Worm (Caenorhabditis elegans) whole organism, L1 larva: ENCODE measurements around the gene H06H21.8.

ENCODE experiments used
- C04F5.9 ChIP-seq: sonication (generic microtip); optimal IDR thresholded peaks from 2 replicates; lab custom pipeline; 2016; ENCODE audit warnings: missing genetic modification characterization, missing compliant biosample characterization
- C16A3.4 ChIP-seq: fragments of 150-350 bp; optimal IDR thresholded peaks from 2 replicates; lab custom pipeline; 2014; ENCODE audit warnings: missing biosample characterization, missing genetic modification characterization
- ama-1 ChIP-seq: fragments of 150-350 bp; optimal IDR thresholded peaks from 2 replicates; lab custom pipeline; 2014
- ceh-63 ChIP-seq: fragments of 200-800 bp; sonication (Bioruptor generic); optimal IDR thresholded peaks from 2 replicates; lab custom pipeline; 2018; ENCODE audit warnings: mild to moderate bottlenecking, missing genetic modification characterization, missing compliant biosample characterization
- ceh-8 ChIP-seq: fragments of 200-800 bp; sonication (Bioruptor generic); optimal IDR thresholded peaks from 2 replicates; lab custom pipeline; 2018; ENCODE audit warnings: mild to moderate bottlenecking, missing genetic modification characterization, moderate library complexity, missing compliant biosample characterization
- ceh-82 ChIP-seq, 3 experiments: fragments of 150-350 bp in 1 of 3; sonication (generic microtip) in 2 of 3; optimal IDR thresholded peaks; 2 replicates each; lab custom pipeline; 2014 to 2017; ENCODE audit warnings: missing biosample characterization in 3 of 3, missing genetic modification characterization in 3 of 3
- ceh-88 ChIP-seq: fragments of 200-800 bp; sonication (Bioruptor generic); IDR thresholded peaks from 2 replicates; pipeline ENCODE4 v1.3.6; 2022; ENCODE audit warnings: missing genetic modification characterization, missing compliant biosample characterization
- ceh-90 ChIP-seq: sonication (generic microtip); optimal IDR thresholded peaks from 2 replicates; lab custom pipeline; 2016; ENCODE audit warnings: missing genetic modification characterization, missing compliant biosample characterization
- dpl-1 ChIP-seq, 3 experiments: fragments of 150-350 bp in 2 of 3; sonication (generic microtip) in 1 of 3; optimal IDR thresholded peaks; 2 replicates each; lab custom pipeline; 2014 to 2017; ENCODE audit warnings: missing biosample characterization in 3 of 3, missing genetic modification characterization in 3 of 3, missing genetic modification reagents in 3 of 3
- egl-13 ChIP-seq: sonication (generic microtip); optimal IDR thresholded peaks from 2 replicates; lab custom pipeline; 2016; ENCODE audit warnings: missing genotype, missing genetic modification reagents, missing genetic modification characterization, missing compliant biosample characterization
- egl-27 ChIP-seq, 2 experiments: fragments of 150-350 bp in 1 of 2; sonication (generic microtip); optimal IDR thresholded peaks; 3 replicates each; lab custom pipeline; 2017 to 2018; ENCODE audit warnings: missing biosample characterization in 2 of 2, missing genetic modification characterization in 2 of 2, missing genetic modification reagents in 2 of 2
- ets-5 ChIP-seq: fragments of 200-800 bp; sonication (Bioruptor generic); IDR thresholded peaks from 2 replicates; pipeline ENCODE4 v1.3.6; 2022; ENCODE audit warnings: missing genetic modification characterization, missing compliant biosample characterization
- fkh-10 ChIP-seq: sonication (generic microtip); optimal IDR thresholded peaks from 2 replicates; lab custom pipeline; 2017; ENCODE audit warnings: missing biosample characterization, missing genetic modification reagents, missing genetic modification characterization
- fos-1 ChIP-seq: fragments of 150-350 bp; optimal IDR thresholded peaks from 2 replicates; lab custom pipeline; 2014; ENCODE audit warnings: missing biosample characterization, missing genetic modification characterization
- hlh-17 ChIP-seq: fragments of 200-800 bp; sonication (Bioruptor generic); optimal IDR thresholded peaks from 2 replicates; lab custom pipeline; 2018; ENCODE audit warnings: missing genetic modification characterization, mild to moderate bottlenecking, missing compliant biosample characterization, moderate library complexity, borderline replicate concordance
- irx-1 ChIP-seq: sonication (generic microtip); optimal IDR thresholded peaks from 2 replicates; lab custom pipeline; 2016; ENCODE audit warnings: missing genetic modification characterization, missing compliant biosample characterization
- isw-1 ChIP-seq: fragments of 200-800 bp; sonication (Bioruptor generic); IDR thresholded peaks from 2 replicates; pipeline ENCODE4 v1.3.6; 2022; ENCODE audit warnings: missing genetic modification characterization, missing compliant biosample characterization
- lin-13 ChIP-seq: fragments of 150-350 bp; optimal IDR thresholded peaks from 2 replicates; lab custom pipeline; 2014; ENCODE audit warnings: missing biosample characterization, missing genetic modification reagents, missing genetic modification characterization
- lin-14 ChIP-seq: fragments of 200-800 bp; sonication (Bioruptor generic); optimal IDR thresholded peaks from 2 replicates; lab custom pipeline; 2018; ENCODE audit warnings: mild to moderate bottlenecking, missing genetic modification characterization, moderate library complexity, missing compliant biosample characterization
- mab-9 ChIP-seq: fragments of 200-800 bp; sonication (Bioruptor generic); IDR thresholded peaks from 2 replicates; pipeline ENCODE4 v1.3.6; 2022; ENCODE audit warnings: missing genetic modification reagents, missing genetic modification characterization, missing compliant biosample characterization
- mdl-1 ChIP-seq, 2 experiments: fragments of 150-350 bp; optimal IDR thresholded peaks; 2 replicates each; lab custom pipeline; 2014 to 2017; ENCODE audit warnings: missing biosample characterization in 2 of 2, missing genetic modification characterization in 2 of 2, inconsistent platforms in 1 of 2
- mef-2 ChIP-seq: fragments of 150-350 bp; optimal IDR thresholded peaks from 2 replicates; lab custom pipeline; 2014; ENCODE audit warnings: missing biosample characterization, missing genetic modification characterization
- mep-1 ChIP-seq: fragments of 150-350 bp; optimal IDR thresholded peaks from 2 replicates; lab custom pipeline; 2014; ENCODE audit warnings: missing biosample characterization, missing genetic modification characterization
- nhr-19 ChIP-seq: fragments of 200-800 bp; sonication (Bioruptor generic); conservative IDR thresholded peaks from 2 replicates; pipeline ENCODE4 v1.3.6; 2022; ENCODE audit warnings: missing genetic modification characterization, missing compliant biosample characterization
- nhr-47 ChIP-seq: sonication (generic microtip); optimal IDR thresholded peaks from 2 replicates; lab custom pipeline; 2016; ENCODE audit warnings: mild to moderate bottlenecking, missing genetic modification characterization, moderate library complexity, missing compliant biosample characterization
- nhr-76 ChIP-seq: sonication (generic microtip); optimal IDR thresholded peaks from 2 replicates; lab custom pipeline; 2017; ENCODE audit warnings: missing biosample characterization, missing genetic modification characterization
- nhr-84 ChIP-seq: sonication (generic microtip); optimal IDR thresholded peaks from 2 replicates; lab custom pipeline; 2017; ENCODE audit warnings: missing biosample characterization, missing genetic modification characterization
- nhr-85 ChIP-seq: sonication (generic microtip); peaks from one replicate; lab custom pipeline; 2016; ENCODE audit warnings: missing genetic modification characterization, inconsistent platforms, missing compliant biosample characterization
- pax-3 ChIP-seq: fragments of 200-800 bp; sonication (Bioruptor generic); optimal IDR thresholded peaks from 2 replicates; lab custom pipeline; 2018; ENCODE audit warnings: mild to moderate bottlenecking, missing genetic modification characterization, moderate library complexity, missing compliant biosample characterization
- rnt-1 ChIP-seq: sonication (generic microtip); optimal IDR thresholded peaks from 2 replicates; lab custom pipeline; 2016; ENCODE audit warnings: mild to moderate bottlenecking, missing genetic modification characterization, moderate library complexity, missing compliant biosample characterization
- snu-23 ChIP-seq: sonication (generic microtip); optimal IDR thresholded peaks from 2 replicates; lab custom pipeline; 2016; ENCODE audit warnings: missing genetic modification characterization, missing compliant biosample characterization
- sox-4 ChIP-seq: sonication (generic microtip); optimal IDR thresholded peaks from 2 replicates; lab custom pipeline; 2016; ENCODE audit warnings: missing genetic modification characterization, missing compliant biosample characterization
- sptf-1 ChIP-seq: fragments of 150-350 bp; optimal IDR thresholded peaks from 2 replicates; lab custom pipeline; 2014; ENCODE audit warnings: missing biosample characterization, missing genetic modification characterization
- tbx-2 ChIP-seq: sonication (generic microtip); optimal IDR thresholded peaks from 2 replicates; lab custom pipeline; 2016; ENCODE audit warnings: missing genetic modification characterization, missing compliant biosample characterization
- unc-62 ChIP-seq: fragments of 150-350 bp; optimal IDR thresholded peaks from 2 replicates; lab custom pipeline; 2014; ENCODE audit warnings: missing biosample characterization, missing genetic modification reagents, missing genetic modification characterization
- unc-86 ChIP-seq: sonication (generic microtip); optimal IDR thresholded peaks from 2 replicates; lab custom pipeline; 2016; ENCODE audit warnings: missing genetic modification characterization, missing compliant biosample characterization
- unc-98 ChIP-seq: fragments of 200-800 bp; sonication (Bioruptor generic); IDR thresholded peaks from 2 replicates; pipeline ENCODE4 v1.3.6; 2022; ENCODE audit warnings: missing genetic modification characterization, missing compliant biosample characterization
- xbp-1 ChIP-seq: sonication (generic microtip); optimal IDR thresholded peaks from 2 replicates; lab custom pipeline; 2016; ENCODE audit warnings: missing genetic modification characterization, missing compliant biosample characterization
- ztf-11 ChIP-seq, 2 experiments: sonication (generic microtip); optimal IDR thresholded peaks; 2 replicates each; lab custom pipeline; 2016 to 2017; ENCODE audit warnings: missing genetic modification characterization in 2 of 2, missing biosample characterization in 1 of 2, missing compliant biosample characterization in 1 of 2

The H06H21.8 gene

DNA sequence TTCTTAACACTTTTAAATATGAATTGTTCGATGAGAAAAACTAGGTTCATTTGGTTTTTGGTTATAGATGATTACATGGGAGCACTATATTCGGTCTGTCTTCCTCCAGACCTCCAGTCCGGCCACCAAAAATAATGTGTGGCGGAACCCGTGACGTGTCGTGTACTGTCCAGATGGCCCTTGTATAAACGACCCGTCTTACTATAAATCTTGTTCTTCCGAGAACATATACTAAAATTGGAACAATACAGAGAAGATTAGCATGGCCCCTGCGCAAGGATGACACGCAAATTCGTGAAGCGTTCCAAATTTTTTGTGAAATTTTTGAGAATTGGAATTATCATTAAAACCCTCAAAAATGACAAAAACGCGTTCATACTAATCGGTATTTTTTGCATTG, 45.7 kb upstream of the H06H21.8 start:
- no peak for TF ChIP-seq pax-3 (tag; lab: Kevin White, UChicago)
- TF ChIP-seq mab-9 (GFP tag; lab: Robert Waterston, UW) = no peak
- TF ChIP-seq mdl-1 (tag; optimal IDR thresholded peaks at IDR 0.05; lab: Kevin White, UChicago) = no peak
- no peak for TF ChIP-seq egl-13
- no peak for TF ChIP-seq sptf-1
- no peak for TF ChIP-seq lin-13 (GFP tag; lab: Kevin White, UChicago)
- TF ChIP-seq nhr-19 = no peak
- TF ChIP-seq rnt-1 = no peak
- TF ChIP-seq C04F5.9 (tag; lab: Kevin White, UChicago) = no peak
- TF ChIP-seq tbx-2 = no peak
- no peak for TF ChIP-seq fkh-10 (GFP tag; lab: Kevin White, UChicago)

DNA sequence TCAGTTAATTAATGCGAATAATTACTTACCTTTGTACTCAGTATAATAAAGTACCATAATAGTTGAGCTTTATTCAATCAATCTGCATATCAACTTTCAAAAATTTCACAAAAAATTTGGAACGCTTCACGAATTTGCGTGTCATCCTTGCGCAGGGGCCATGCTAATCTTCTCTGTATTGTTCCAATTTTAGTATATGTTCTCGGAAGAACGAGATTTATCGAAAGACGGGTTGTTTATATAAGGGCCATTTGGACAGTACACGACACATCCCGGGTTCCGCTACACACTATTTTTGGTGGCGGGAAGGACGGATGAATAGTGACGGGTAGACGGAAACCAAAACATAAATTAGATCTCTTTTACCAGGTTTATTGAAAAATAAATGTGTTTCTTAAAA, 43.6 kb upstream of the H06H21.8 start:
- TF ChIP-seq irx-1 (tag; lab: Kevin White, UChicago) (no peak), ama-1 (lab: Kevin White, UChicago) (no peak), mab-9 (GFP tag; lab: Robert Waterston, UW) (no peak), ceh-90 (tag; lab: Kevin White, UChicago) (no peak), egl-27 (tag; optimal IDR thresholded peaks at IDR 0.05; lab: Kevin White, UChicago) (no peak), hlh-17 (GFP tag; lab: Kevin White, UChicago) (no peak), mdl-1 (tag; optimal IDR thresholded peaks at IDR 0.05; lab: Kevin White, UChicago) (no peak), mef-2 (tag; lab: Kevin White, UChicago) (no peak), fos-1 (no peak), ceh-8 (GFP tag; lab: Kevin White, UChicago) (no peak), ceh-63 (GFP tag; lab: Kevin White, UChicago) (no peak)

- no peak for TF ChIP-seq ceh-88 (GFP tag; lab: Robert Waterston, UW)
- no peak for TF ChIP-seq unc-86 (tag; lab: Kevin White, UChicago)
- TF ChIP-seq snu-23 (GFP tag; lab: Kevin White, UChicago) = no peak
- no peak for TF ChIP-seq isw-1 (GFP tag; lab: Robert Waterston, UW)
- TF ChIP-seq mab-9 (GFP tag; lab: Robert Waterston, UW) = no peak
- no peak for TF ChIP-seq ceh-82 (tag; optimal IDR thresholded peaks at IDR 0.05; lab: Kevin White, UChicago)
- no peak for TF ChIP-seq ceh-63 (GFP tag; lab: Kevin White, UChicago)
- TF ChIP-seq ceh-8 (GFP tag; lab: Kevin White, UChicago) = no peak
- TF ChIP-seq unc-62 = no peak
- TF ChIP-seq nhr-84 = no peak
- no peak for TF ChIP-seq dpl-1 (GFP tag; optimal IDR thresholded peaks at IDR 0.05; lab: Kevin White, UChicago)
- TF ChIP-seq sox-4 (tag; lab: Kevin White, UChicago) = no peak
- no peak for TF ChIP-seq C16A3.4 (tag; lab: Kevin White, UChicago)
- no peak for TF ChIP-seq nhr-47
- TF ChIP-seq nhr-76 (tag; lab: Kevin White, UChicago) = no peak
- TF ChIP-seq xbp-1 (tag; lab: Kevin White, UChicago) = no peak
- TF ChIP-seq nhr-85 (tag; lab: Kevin White, UChicago) = no peak
Measured at ce11 chrIV:4861449-4861848, 40.5 kb upstream of the H06H21.8 start, which contains the start of the genes Y17G9A.4 and str-173. Y17G9A.4 (minus strand) TSS chrIV:4861549. str-173 (plus strand) TSS chrIV:4861773.

DNA sequence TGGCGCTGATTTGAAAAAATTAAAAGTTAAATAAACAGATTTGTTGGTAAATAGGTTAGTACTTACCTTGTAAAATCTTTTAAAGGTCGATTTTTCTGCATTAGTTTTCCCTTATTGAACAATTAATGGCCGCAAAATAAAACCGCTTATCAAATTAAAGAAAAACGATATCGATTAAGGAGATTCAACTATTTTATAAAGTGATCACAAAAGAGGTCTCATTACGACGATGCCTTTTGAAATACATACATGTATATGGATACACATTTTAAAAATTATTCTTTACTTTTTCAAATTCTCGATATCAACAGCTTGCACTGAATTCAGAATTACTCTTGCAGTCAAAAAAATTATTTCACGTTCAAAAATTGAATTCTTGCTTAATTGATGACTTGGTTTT, 37.6 kb upstream of the H06H21.8 start, which contains the start of gene Y17G9A.3:
Gene Y17G9A.3, minus strand, starts transcription at position 101 of the 400 bp plus-strand sequence.
- TF ChIP-seq ztf-11 (tag; optimal IDR thresholded peaks at IDR 0.05; lab: Kevin White, UChicago) (no peak), mab-9 (GFP tag; lab: Robert Waterston, UW) (no peak), pax-3 (tag; lab: Kevin White, UChicago) (no peak), ceh-88 (GFP tag; lab: Robert Waterston, UW) (no peak), ets-5 (no peak), mef-2 (tag; lab: Kevin White, UChicago) (no peak), lin-14 (no peak), mep-1 (tag; lab: Kevin White, UChicago) (no peak), unc-98 (GFP tag; lab: Robert Waterston, UW) (no peak), rnt-1 (no peak)
